Fruit fly (Drosophila melanogaster): Measurements from ENCODE around the gene CG4968.

The CG4968 gene

DNA sequence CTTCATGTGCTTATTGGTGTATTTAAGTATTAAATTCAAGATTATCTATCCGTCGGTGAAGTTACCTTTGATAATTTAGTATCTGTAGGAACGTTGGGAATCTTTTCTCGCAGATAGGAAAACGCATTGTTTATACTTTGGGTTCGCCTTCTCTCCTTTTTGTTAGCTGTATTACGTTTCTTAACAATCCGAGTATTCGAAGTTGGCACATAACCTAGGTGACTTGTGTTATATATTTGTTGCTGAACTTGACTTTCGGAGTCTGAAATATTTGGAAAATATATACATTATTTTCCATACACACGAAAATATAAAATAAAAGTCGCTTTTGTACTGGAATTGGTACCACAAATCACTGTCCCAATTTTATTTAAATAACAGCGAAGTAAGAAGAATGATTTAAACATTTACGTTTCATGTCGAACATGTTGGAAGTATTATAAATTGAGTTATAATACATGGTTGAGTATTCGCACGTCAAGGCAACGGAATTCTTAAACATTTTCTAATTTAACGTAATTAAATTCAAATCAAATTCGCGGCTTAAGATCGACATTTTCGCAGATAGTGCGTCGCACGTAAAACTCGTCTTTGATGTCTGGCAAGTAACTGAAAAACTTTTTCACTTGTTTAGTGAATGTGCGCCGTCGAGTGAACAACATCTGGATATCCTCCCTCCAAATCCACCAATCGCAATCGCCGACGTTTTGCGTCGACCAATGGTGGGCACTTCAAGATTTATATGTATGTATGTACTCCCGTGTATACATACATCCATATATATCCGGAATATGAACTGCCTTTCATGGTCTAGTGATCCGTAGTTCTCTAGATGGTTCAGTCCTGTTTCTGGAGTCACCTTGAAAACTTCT lies 11.7 kb upstream of the CG4968 start, which contains the start of gene Hand:
Gene Hand (minus strand): TSS at position 588 of the 872 bp plus-strand sequence.
- TF ChIP-seq CG4496 (GFP tag; IDR thresholded peaks at IDR 0.05) (no peak), CG8159 (tag; optimal IDR thresholded peaks at IDR 0.05) (no peak), CG34367 (tag; optimal IDR thresholded peaks at IDR 0.05) (no peak), CG32121 (GFP tag; IDR thresholded peaks at IDR 0.05) (no peak), CG12605 (GFP tag; IDR thresholded peaks at IDR 0.05) (no peak), CG17806 (tag; optimal IDR thresholded peaks at IDR 0.05) (no peak), CG14655 (GFP tag; optimal IDR thresholded peaks at IDR 0.05) (no peak), CG13204 (GFP tag; optimal IDR thresholded peaks at IDR 0.05) (no peak), CG10348 (GFP tag; IDR thresholded peaks at IDR 0.05) (no peak), EcR (GFP tag; optimal IDR thresholded peaks at IDR 0.05) (no peak), Pif1B (GFP tag; optimal IDR thresholded peaks at IDR 0.05) (no peak), Pif1A (GFP tag; optimal IDR thresholded peaks at IDR 0.05) (no peak), CG9948 (tag; optimal IDR thresholded peaks at IDR 0.05) (no peak), CG15710 (tag; optimal IDR thresholded peaks at IDR 0.05) (no peak), Ets98B (GFP tag; IDR thresholded peaks at IDR 0.05) (no peak), gl (tag; optimal IDR thresholded peaks at IDR 0.05) (no peak)

DNA sequence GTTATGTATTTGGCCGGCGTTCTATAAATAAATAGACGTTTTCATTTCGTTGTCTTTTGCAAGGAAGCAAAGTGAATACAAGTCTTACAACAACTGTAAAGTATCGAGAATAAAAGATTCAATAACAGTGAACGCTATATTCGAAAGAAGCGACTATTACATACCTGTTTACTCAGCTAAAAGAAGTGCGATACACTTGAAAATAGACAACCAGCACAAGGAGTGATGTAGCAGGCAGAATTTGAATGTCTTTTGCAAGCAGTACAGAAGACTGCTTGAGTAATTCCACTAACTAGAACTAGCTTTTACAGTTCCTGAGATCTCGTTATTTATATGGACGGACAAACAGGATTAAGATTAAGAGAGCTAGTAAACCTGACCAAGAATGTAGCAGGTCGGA lies 8.4 kb upstream of the CG4968 start:
- no peak for TF ChIP-seq CG10348 (GFP tag; IDR thresholded peaks at IDR 0.05)
- TF ChIP-seq EcR (GFP tag; optimal IDR thresholded peaks at IDR 0.05) = no peak
- TF ChIP-seq Pif1A (GFP tag; optimal IDR thresholded peaks at IDR 0.05) = no peak
- TF ChIP-seq CG8159 (tag; optimal IDR thresholded peaks at IDR 0.05) = no peak
- no peak for TF ChIP-seq Ets98B (GFP tag; IDR thresholded peaks at IDR 0.05)
- TF ChIP-seq CG4496 (GFP tag; IDR thresholded peaks at IDR 0.05) = no peak
- TF ChIP-seq fd96Ca (GFP tag; IDR thresholded peaks at IDR 0.05) = no peak
- TF ChIP-seq CG12605 (GFP tag; IDR thresholded peaks at IDR 0.05) = no peak
- no peak for TF ChIP-seq D1 (tag; optimal IDR thresholded peaks at IDR 0.05)
- no peak for TF ChIP-seq CG15710 (tag; optimal IDR thresholded peaks at IDR 0.05)
- TF ChIP-seq CG17806 (tag; optimal IDR thresholded peaks at IDR 0.05) = no peak

DNA sequence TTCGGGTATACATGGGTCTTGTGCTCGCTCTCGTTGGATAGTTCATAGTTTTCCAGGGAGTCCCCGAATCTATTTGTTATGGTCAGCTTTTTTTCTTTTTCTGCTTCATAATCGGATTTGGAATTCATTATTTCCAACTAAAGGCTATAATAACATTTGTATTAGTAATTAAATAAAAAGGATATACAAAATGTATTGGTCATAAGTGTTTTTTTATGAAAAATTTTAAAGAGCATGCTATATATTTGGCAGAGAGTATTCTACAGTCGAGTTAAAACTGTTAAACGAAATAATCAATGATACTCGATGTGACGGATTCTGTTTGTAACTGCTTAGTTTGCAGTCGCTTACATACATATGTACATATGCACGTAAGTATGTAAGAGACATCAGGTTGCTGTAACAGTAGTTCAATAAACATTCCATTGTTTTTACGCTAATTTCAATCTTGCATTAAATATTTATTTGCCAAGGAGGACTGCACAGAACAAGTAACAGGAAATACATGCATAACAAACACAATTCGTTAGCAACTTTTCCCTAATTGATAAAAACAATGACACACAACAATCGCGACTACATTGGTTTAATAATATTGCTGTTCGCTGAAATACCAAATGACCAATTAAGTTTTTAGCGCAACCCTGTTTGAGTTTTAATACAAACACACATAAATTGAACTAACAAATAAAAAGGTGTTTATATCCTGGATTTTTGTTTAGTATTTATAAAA lies 7.5 kb upstream of the CG4968 start:
- TF ChIP-seq fd96Ca (GFP tag; IDR thresholded peaks at IDR 0.05) (no peak), CG8301 (tag; optimal IDR thresholded peaks at IDR 0.05) (peak; percentile 6), EcR (GFP tag; optimal IDR thresholded peaks at IDR 0.05) (no peak), CG32121 (GFP tag; IDR thresholded peaks at IDR 0.05) (peak; percentile 43; the same call in 1 of the 2 replicates), CG15710 (tag; optimal IDR thresholded peaks at IDR 0.05) (no peak), CG9948 (tag; optimal IDR thresholded peaks at IDR 0.05) (no peak)

DNA sequence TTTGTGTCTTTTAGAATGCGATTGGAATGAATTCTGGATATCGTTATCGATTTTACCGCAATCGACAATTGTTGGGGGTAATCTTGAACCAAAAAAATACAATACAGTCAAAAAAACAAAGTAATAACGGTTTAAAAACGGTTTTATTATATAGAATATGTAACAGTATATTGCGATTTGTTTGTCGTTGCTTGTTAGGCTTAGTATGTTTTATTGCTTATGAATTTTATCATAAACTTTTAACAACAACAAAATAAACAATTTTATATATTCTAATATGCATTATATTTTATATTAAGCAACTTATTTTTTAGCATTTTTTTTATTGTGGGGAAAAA lies 6.9 kb upstream of the CG4968 start, which contains the start of gene CYLD:
Gene CYLD (minus strand): TSS at position 38 of the 338 bp plus-strand sequence.
- TF ChIP-seq CG14655 (GFP tag; optimal IDR thresholded peaks at IDR 0.05) (no peak), CG32121 (GFP tag; IDR thresholded peaks at IDR 0.05) (peak; percentile 76; the same call in 1 of the 2 replicates), D1 (tag; optimal IDR thresholded peaks at IDR 0.05) (peak; percentile 82), CG9948 (tag; optimal IDR thresholded peaks at IDR 0.05) (peak; percentile 58), CG8301 (tag; optimal IDR thresholded peaks at IDR 0.05) (peak; percentile 68), CG13204 (GFP tag; optimal IDR thresholded peaks at IDR 0.05) (no peak), Snoo (tag; optimal IDR thresholded peaks at IDR 0.05) (peak; percentile 38), CG15710 (tag; optimal IDR thresholded peaks at IDR 0.05) (peak; percentile 50), CG34367 (tag; optimal IDR thresholded peaks at IDR 0.05) (peak; percentile 43), CG17806 (tag; optimal IDR thresholded peaks at IDR 0.05) (peak; percentile 66)

DNA sequence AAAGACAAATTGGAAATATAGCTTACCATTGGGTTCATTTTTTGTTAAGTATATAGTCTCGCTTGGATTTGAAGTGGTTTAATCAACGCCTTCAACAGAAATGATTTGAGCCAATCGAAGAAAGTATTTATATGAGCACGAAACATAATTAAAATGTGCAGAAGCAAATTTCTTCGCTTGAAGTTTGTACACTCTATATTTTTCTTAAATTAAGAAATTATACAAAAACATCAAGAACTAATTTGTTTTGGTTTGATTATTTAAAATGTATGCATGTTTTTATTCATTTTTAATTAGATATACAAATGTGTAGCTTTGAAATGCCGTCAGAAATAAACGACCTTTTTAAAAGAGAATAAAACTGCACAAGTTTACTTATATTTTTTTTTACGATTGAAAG lies 4.8 kb upstream of the CG4968 start, which contains the start of gene CG13138:
Gene CG13138 (minus strand): TSS at position 101 of the 400 bp plus-strand sequence.
- TF ChIP-seq CG17806 (tag; optimal IDR thresholded peaks at IDR 0.05) (no peak), CG32121 (GFP tag; IDR thresholded peaks at IDR 0.05) (no peak), CG14655 (GFP tag; optimal IDR thresholded peaks at IDR 0.05) (no peak), CG34367 (tag; optimal IDR thresholded peaks at IDR 0.05) (no peak), CG10348 (GFP tag; IDR thresholded peaks at IDR 0.05) (no peak), fd96Ca (GFP tag; IDR thresholded peaks at IDR 0.05) (no peak), CG12605 (GFP tag; IDR thresholded peaks at IDR 0.05) (no peak), Snoo (tag; optimal IDR thresholded peaks at IDR 0.05) (no peak), CG15710 (tag; optimal IDR thresholded peaks at IDR 0.05) (no peak), D1 (tag; optimal IDR thresholded peaks at IDR 0.05) (no peak), CG8159 (tag; optimal IDR thresholded peaks at IDR 0.05) (no peak)

DNA sequence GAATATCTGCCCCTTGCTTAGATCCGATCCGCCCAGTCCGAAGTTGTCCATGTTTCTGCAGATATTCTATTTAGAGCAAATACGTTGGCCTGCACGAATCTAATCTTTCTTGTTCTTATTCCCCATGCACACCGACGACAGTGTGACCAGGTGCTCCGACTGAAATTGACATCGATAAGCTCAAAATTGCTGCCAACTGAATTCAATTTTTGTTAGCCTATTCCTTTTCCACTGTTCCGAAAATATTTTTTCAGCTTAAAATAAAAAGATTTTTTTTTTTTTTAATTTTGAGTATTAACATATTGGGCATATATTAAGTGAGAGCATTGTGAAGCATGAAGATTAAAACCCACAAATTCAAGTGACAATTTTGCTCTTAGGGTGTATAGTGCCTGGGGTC lies 2.9 kb upstream of the CG4968 start, which contains the start of gene nmd:
Gene nmd (minus strand): TSS at position 162 of the 400 bp plus-strand sequence.
- TF ChIP-seq Pif1B (GFP tag; optimal IDR thresholded peaks at IDR 0.05) (no peak), CG10348 (GFP tag; IDR thresholded peaks at IDR 0.05) (no peak), CG13204 (GFP tag; optimal IDR thresholded peaks at IDR 0.05) (no peak), CG8301 (tag; optimal IDR thresholded peaks at IDR 0.05) (no peak), CG9948 (tag; optimal IDR thresholded peaks at IDR 0.05) (no peak), CG32121 (GFP tag; IDR thresholded peaks at IDR 0.05) (no peak), EcR (GFP tag; optimal IDR thresholded peaks at IDR 0.05) (no peak), Snoo (tag; optimal IDR thresholded peaks at IDR 0.05) (no peak), CG12605 (GFP tag; IDR thresholded peaks at IDR 0.05) (no peak), Pif1A (GFP tag; optimal IDR thresholded peaks at IDR 0.05) (no peak), CG14655 (GFP tag; optimal IDR thresholded peaks at IDR 0.05) (no peak), fd96Ca (GFP tag; IDR thresholded peaks at IDR 0.05) (no peak), D1 (tag; optimal IDR thresholded peaks at IDR 0.05) (no peak), gl (tag; optimal IDR thresholded peaks at IDR 0.05) (no peak), Ets98B (GFP tag; IDR thresholded peaks at IDR 0.05) (no peak)
